Worm (Caenorhabditis elegans) whole organism, L4/young adult: ENCODE measurements around the gene F07F6.7.

Source experiments
- dao-5 ChIP-seq: sonication (generic microtip); optimal IDR thresholded peaks from 2 replicates; lab custom pipeline; 2016; ENCODE audit warnings: missing genotype, missing genetic modification characterization, moderate library complexity, missing compliant biosample characterization
- him-1 ChIP-seq: sonication (generic microtip); optimal IDR thresholded peaks from 2 replicates; lab custom pipeline; 2016; ENCODE audit warnings: missing genotype, missing genetic modification reagents, missing genetic modification characterization, missing compliant biosample characterization

DNA sequence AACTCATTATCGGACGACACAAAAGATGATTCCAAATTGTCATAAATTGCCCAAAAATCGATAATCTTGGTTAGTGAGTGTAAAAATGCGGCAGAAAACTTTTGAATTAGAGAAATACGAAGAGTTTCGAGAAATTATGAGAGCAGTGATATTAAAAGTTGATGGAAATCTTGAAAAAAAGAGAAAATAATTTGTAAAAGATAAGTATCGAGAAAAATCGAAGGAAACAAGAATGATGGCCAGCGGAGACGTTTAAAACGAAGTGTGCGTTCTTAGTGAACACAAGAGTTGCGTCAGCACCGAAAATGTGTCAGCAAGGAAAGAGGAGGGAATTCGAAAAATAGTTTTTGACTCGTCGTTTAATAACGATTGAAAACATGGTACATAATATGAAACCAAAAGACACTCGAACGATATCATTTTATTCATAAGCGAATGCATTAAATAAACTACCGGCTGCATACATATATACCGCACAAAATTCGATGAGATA is 33.8 kb downstream of the F07F6.7 start, which contains the start of gene ndx-6:
- TF ChIP-seq him-1 (tag; lab: Kevin White, UChicago) (peak; percentile 24), dao-5 (tag; lab: Kevin White, UChicago) (no peak)
